Fruit fly (Drosophila melanogaster) whole organism, adult: ENCODE results near the gene CG10466.

Source experiments
- CG12768 ChIP-seq: fragments of 200-800 bp; sonication (Bioruptor generic); optimal IDR thresholded peaks from 2 replicates; lab custom pipeline; 2017; ENCODE audit warnings: missing biosample characterization, missing genetic modification characterization, mild to moderate bottlenecking, moderate library complexity, missing genetic modification reagents
- CG33017 ChIP-seq: fragments of 200-800 bp; sonication (Bioruptor generic); optimal IDR thresholded peaks from 2 replicates; lab custom pipeline; 2018; ENCODE audit warnings: missing biosample characterization, mild to moderate bottlenecking, missing genetic modification characterization, moderate library complexity
- CG5204 ChIP-seq: fragments of 200-800 bp; sonication (Bioruptor generic); optimal IDR thresholded peaks from 2 replicates; lab custom pipeline; 2016; ENCODE audit warnings: missing biosample characterization, missing genetic modification characterization
- CG7101 ChIP-seq: fragments of 200-800 bp; sonication (Bioruptor generic); optimal IDR thresholded peaks from 2 replicates; lab custom pipeline; 2018; ENCODE audit warnings: missing biosample characterization, mild to moderate bottlenecking, missing genetic modification characterization, moderate library complexity
- Clk ChIP-seq: fragments of 200-800 bp; sonication (Bioruptor generic); optimal IDR thresholded peaks from 2 replicates; lab custom pipeline; 2017; ENCODE audit warnings: missing biosample characterization, missing genetic modification characterization
- Mnt ChIP-seq: fragments of 200-800 bp; sonication (Bioruptor generic); optimal IDR thresholded peaks from 2 replicates; lab custom pipeline; 2016; ENCODE audit warnings: missing biosample characterization, mild to moderate bottlenecking, missing genetic modification characterization
- cnc ChIP-seq, 2 experiments: fragments of >200 bp; optimal IDR thresholded peaks; 2 replicates each; lab custom pipeline; 2017
- kay ChIP-seq: fragments of 200-800 bp; sonication (Bioruptor generic); peaks from one replicate; lab custom pipeline; 2016; ENCODE audit warnings: missing biosample characterization, missing genetic modification characterization, borderline replicate concordance
- ovo ChIP-seq: fragments of 200-800 bp; sonication (Bioruptor generic); optimal IDR thresholded peaks from 2 replicates; lab custom pipeline; 2016; ENCODE audit warnings: missing biosample characterization, missing genetic modification characterization
- pad ChIP-seq: fragments of 200-800 bp; sonication (Bioruptor generic); optimal IDR thresholded peaks from 3 replicates; lab custom pipeline; 2017; ENCODE audit warnings: missing biosample characterization, missing genetic modification characterization, mild to moderate bottlenecking, moderate library complexity, missing genetic modification reagents
- tj ChIP-seq: fragments of 200-800 bp; sonication (Bioruptor generic); optimal IDR thresholded peaks from 3 replicates; lab custom pipeline; 2017; ENCODE audit warnings: missing biosample characterization, mild to moderate bottlenecking, missing genetic modification characterization, moderate library complexity

- TF ChIP-seq CG5204 (GFP tag; lab: Kevin White, UChicago): no peak
- TF ChIP-seq Clk: no peak
- TF ChIP-seq pad (GFP tag; lab: Kevin White, UChicago): no peak
- no peak for TF ChIP-seq CG33017 (tag; lab: Kevin White, UChicago)
- TF ChIP-seq CG12768 (GFP tag; lab: Kevin White, UChicago): no peak
- no peak for TF ChIP-seq ovo (GFP tag; lab: Kevin White, UChicago)
- no peak for TF ChIP-seq Mnt
- TF ChIP-seq kay (GFP tag; lab: Kevin White, UChicago): no peak
- TF ChIP-seq cnc (optimal IDR thresholded peaks at IDR 0.05; lab: Kevin White, UChicago): no peak
- TF ChIP-seq CG7101: no peak
- no peak for TF ChIP-seq tj (GFP tag; lab: Kevin White, UChicago)
Measured at dm6 chr2L:19765406-19765805, 26.5 kb upstream of the CG10466 start.
